Fruit fly (Drosophila melanogaster) whole organism, embryonic: ENCODE results near the gene CG8173.

Experiments used
- ATbp ChIP-seq: fragments of 200-800 bp; sonication (Bioruptor generic); optimal IDR thresholded peaks from 2 replicates; lab custom pipeline; 2017; ENCODE audit warnings: missing biosample characterization, mild to moderate bottlenecking, missing genetic modification characterization, missing genetic modification reagents
- Awh ChIP-seq: fragments of 200-800 bp; sonication (Bioruptor generic); IDR thresholded peaks from 2 replicates; pipeline ENCODE4, ENCODE4 v1.3.6; 2022; ENCODE audit warnings: missing biosample characterization, missing genetic modification characterization
- CG10565 ChIP-seq: fragments of 200-800 bp; sonication (Bioruptor generic); optimal IDR thresholded peaks from 3 replicates; lab custom pipeline; 2016; ENCODE audit warnings: missing biosample characterization, mild to moderate bottlenecking, missing genetic modification characterization
- CG14667 ChIP-seq: fragments of 200-800 bp; sonication (Bioruptor generic); IDR thresholded peaks from 2 replicates; pipeline ENCODE4 v1.3.6; 2022; ENCODE audit warnings: missing biosample characterization, missing genetic modification characterization
- CG1603 ChIP-seq: fragments of 200-800 bp; sonication (Bioruptor generic); optimal IDR thresholded peaks from 2 replicates; lab custom pipeline; 2019; ENCODE audit warnings: missing biosample characterization, mild to moderate bottlenecking, missing genetic modification characterization, moderate library complexity
- CG1832 ChIP-seq: fragments of 200-800 bp; sonication (Bioruptor generic); optimal IDR thresholded peaks from 2 replicates; lab custom pipeline; 2017; ENCODE audit warnings: missing biosample characterization, mild to moderate bottlenecking, missing genetic modification characterization, inconsistent platforms
- CG18476 ChIP-seq: fragments of 200-800 bp; sonication (Bioruptor generic); optimal IDR thresholded peaks from 2 replicates; lab custom pipeline; 2016; ENCODE audit warnings: missing biosample characterization, mild to moderate bottlenecking, missing genetic modification characterization
- CG2875 ChIP-seq: fragments of 200-800 bp; sonication (Bioruptor generic); optimal IDR thresholded peaks from 2 replicates; lab custom pipeline; 2017; ENCODE audit warnings: missing biosample characterization, mild to moderate bottlenecking, missing genetic modification characterization, missing genetic modification reagents
- CG42726 ChIP-seq: fragments of 200-800 bp; sonication (Bioruptor generic); IDR thresholded peaks from 2 replicates; pipeline ENCODE4 v1.3.6; 2022; ENCODE audit warnings: missing biosample characterization, missing genetic modification characterization; ENCODE audit not compliant: partially characterized antibody
- CG6813 ChIP-seq: fragments of 200-800 bp; sonication (Bioruptor generic); optimal IDR thresholded peaks from 2 replicates; lab custom pipeline; 2017; ENCODE audit warnings: missing biosample characterization, missing genetic modification characterization, mild to moderate bottlenecking, moderate library complexity, missing genetic modification reagents
- CTCF ChIP-seq: fragments of 200-800 bp; sonication (Bioruptor generic); optimal IDR thresholded peaks from 2 replicates; lab custom pipeline; 2017; ENCODE audit warnings: missing biosample characterization, mild to moderate bottlenecking, missing genetic modification characterization, moderate library complexity
- Camta ChIP-seq: fragments of 200-800 bp; sonication (Bioruptor generic); optimal IDR thresholded peaks from 2 replicates; lab custom pipeline; 2016; ENCODE audit warnings: missing biosample characterization, missing genetic modification characterization
- Fer1 ChIP-seq: fragments of 200-800 bp; sonication (Bioruptor generic); optimal IDR thresholded peaks from 2 replicates; lab custom pipeline; 2017; ENCODE audit warnings: missing biosample characterization, mild to moderate bottlenecking, missing genetic modification characterization
- MBD-R2 ChIP-seq: fragments of 200-800 bp; sonication (Bioruptor generic); IDR thresholded peaks from 2 replicates; pipeline ENCODE4 v1.3.6; 2022; ENCODE audit warnings: missing biosample characterization, missing genetic modification characterization
- Med ChIP-seq: fragments of 200-800 bp; sonication (Bioruptor generic); peaks from one replicate; lab custom pipeline; 2016; ENCODE audit warnings: missing biosample characterization, missing genetic modification characterization, mild to moderate bottlenecking, inconsistent platforms, moderate library complexity
- NFAT ChIP-seq: fragments of 200-800 bp; sonication (Bioruptor generic); IDR thresholded peaks from 2 replicates; pipeline ENCODE4 v1.3.6; 2022; ENCODE audit warnings: missing biosample characterization, missing genetic modification characterization
- Tbp ChIP-seq: fragments of >200 bp; optimal IDR thresholded peaks from 2 replicates; lab custom pipeline; 2018; ENCODE audit warnings: missing biosample characterization, missing genetic modification characterization
- amos ChIP-seq: fragments of 200-800 bp; sonication (Bioruptor generic); IDR thresholded peaks from 2 replicates; pipeline ENCODE4 v1.3.6; 2022; ENCODE audit warnings: missing biosample characterization, missing genetic modification characterization; ENCODE audit not compliant: partially characterized antibody
- bbx ChIP-seq: fragments of 200-800 bp; sonication (Bioruptor generic); IDR thresholded peaks from 2 replicates; pipeline ENCODE4 v1.3.6; 2022; ENCODE audit warnings: missing biosample characterization, missing genetic modification characterization; ENCODE audit not compliant: partially characterized antibody
- caup ChIP-seq: fragments of 200-800 bp; sonication (Bioruptor generic); optimal IDR thresholded peaks from 3 replicates; lab custom pipeline; 2017; ENCODE audit warnings: missing biosample characterization, mild to moderate bottlenecking, missing genetic modification characterization, moderate library complexity; ENCODE audit not compliant: severe bottlenecking
- chn ChIP-seq: fragments of 200-800 bp; sonication (Bioruptor generic); optimal IDR thresholded peaks from 2 replicates; lab custom pipeline; 2016; ENCODE audit warnings: missing biosample characterization, missing genetic modification characterization
- dm ChIP-seq: fragments of 200-800 bp; sonication (Bioruptor generic); optimal IDR thresholded peaks from 3 replicates; lab custom pipeline; 2016; ENCODE audit warnings: missing biosample characterization, missing genetic modification characterization
- dpn ChIP-seq, 2 experiments: fragments of 200-800 bp; sonication (Bioruptor generic); optimal IDR thresholded peaks; 3 replicates each; lab custom pipeline; 2016; ENCODE audit warnings: missing biosample characterization in 2 of 2, missing genetic modification characterization in 2 of 2
- fd3F ChIP-seq: fragments of 200-800 bp; sonication (Bioruptor generic); optimal IDR thresholded peaks from 2 replicates; lab custom pipeline; 2018; ENCODE audit warnings: missing biosample characterization, mild to moderate bottlenecking, missing genetic modification characterization, moderate library complexity
- gcm ChIP-seq: fragments of 200-800 bp; sonication (Bioruptor generic); optimal IDR thresholded peaks from 2 replicates; lab custom pipeline; 2019; ENCODE audit warnings: missing biosample characterization, mild to moderate bottlenecking, missing genetic modification characterization, moderate library complexity
- gfzf ChIP-seq: fragments of 200-800 bp; sonication (Bioruptor generic); optimal IDR thresholded peaks from 2 replicates; lab custom pipeline; 2016; ENCODE audit warnings: missing biosample characterization, mild to moderate bottlenecking, missing genetic modification characterization, moderate library complexity
- gt ChIP-seq: fragments of 200-800 bp; sonication (Bioruptor generic); IDR thresholded peaks from 2 replicates; pipeline ENCODE4 v1.3.6; 2022; ENCODE audit warnings: missing biosample characterization, missing genetic modification characterization
- insv ChIP-seq, 2 experiments: fragments of 200-800 bp; sonication (Bioruptor generic); optimal IDR thresholded peaks; 3 replicates each; lab custom pipeline; 2016 to 2018; ENCODE audit warnings: missing biosample characterization in 2 of 2, missing genetic modification characterization in 2 of 2
- lola ChIP-seq, 3 experiments: fragments of >200 bp in 2 of 3; fragments of 200-800 bp in 1 of 3; sonication (Bioruptor generic) in 1 of 3; optimal IDR thresholded peaks; 2 replicates each; lab custom pipeline; 2017 to 2019; ENCODE audit warnings: missing biosample characterization in 3 of 3, missing genetic modification characterization in 3 of 3, mild to moderate bottlenecking in 1 of 3, moderate library complexity in 1 of 3
- maf-S ChIP-seq: fragments of 200-800 bp; sonication (Bioruptor generic); optimal IDR thresholded peaks from 2 replicates; lab custom pipeline; 2016; ENCODE audit warnings: missing biosample characterization, missing genetic modification characterization
- nom ChIP-seq: fragments of 200-800 bp; sonication (Bioruptor generic); optimal IDR thresholded peaks from 2 replicates; lab custom pipeline; 2017; ENCODE audit warnings: missing biosample characterization, missing genetic modification characterization, mild to moderate bottlenecking, moderate library complexity, missing genetic modification reagents
- oc ChIP-seq: fragments of 200-800 bp; sonication (Bioruptor generic); optimal IDR thresholded peaks from 2 replicates; lab custom pipeline; 2018; ENCODE audit warnings: missing biosample characterization, mild to moderate bottlenecking, missing genetic modification characterization, moderate library complexity
- org-1 ChIP-seq: fragments of 200-800 bp; sonication (Bioruptor generic); optimal IDR thresholded peaks from 2 replicates; lab custom pipeline; 2017; ENCODE audit warnings: missing biosample characterization, missing genetic modification characterization
- p53 ChIP-seq: fragments of 200-800 bp; sonication (Bioruptor generic); optimal IDR thresholded peaks from 2 replicates; lab custom pipeline; 2016; ENCODE audit warnings: missing biosample characterization, missing genetic modification characterization
- pho ChIP-seq: fragments of 200-800 bp; sonication (Bioruptor generic); optimal IDR thresholded peaks from 2 replicates; lab custom pipeline; 2016; ENCODE audit warnings: missing biosample characterization, missing genetic modification characterization
- pum ChIP-seq: fragments of 200-800 bp; sonication (Bioruptor generic); optimal IDR thresholded peaks from 2 replicates; lab custom pipeline; 2016; ENCODE audit warnings: missing biosample characterization, missing genetic modification characterization
- pzg ChIP-seq: fragments of 200-800 bp; sonication (Bioruptor generic); optimal IDR thresholded peaks from 3 replicates; lab custom pipeline; 2018; ENCODE audit warnings: missing biosample characterization, mild to moderate bottlenecking, missing genetic modification characterization, moderate library complexity
- sc ChIP-seq, 3 experiments: fragments of >200 bp in 2 of 3; fragments of 200-800 bp in 1 of 3; sonication (Bioruptor generic) in 1 of 3; optimal IDR thresholded peaks; 2 replicates in 2 of 3; 3 replicates in 1 of 3; lab custom pipeline; 2017; ENCODE audit warnings: mild to moderate bottlenecking in 1 of 3, missing biosample characterization in 1 of 3, missing genetic modification characterization in 1 of 3, missing genetic modification reagents in 1 of 3
- schlank ChIP-seq: fragments of 200-800 bp; sonication (Bioruptor generic); optimal IDR thresholded peaks from 2 replicates; lab custom pipeline; 2018; ENCODE audit warnings: missing biosample characterization, mild to moderate bottlenecking, missing genetic modification characterization
- sens-2 ChIP-seq: fragments of 200-800 bp; sonication (Bioruptor generic); IDR thresholded peaks from 2 replicates; pipeline ENCODE4 v1.3.6; 2022; ENCODE audit warnings: missing biosample characterization, missing genetic modification characterization
- slp2 ChIP-seq: fragments of 200-800 bp; sonication (Bioruptor generic); optimal IDR thresholded peaks from 2 replicates; lab custom pipeline; 2016; ENCODE audit warnings: missing biosample characterization, missing genetic modification characterization
- so ChIP-seq: fragments of 200-800 bp; sonication (Bioruptor generic); IDR thresholded peaks from 3 replicates; pipeline ENCODE4 v1.3.6; 2022; ENCODE audit warnings: missing biosample characterization, missing genetic modification characterization
- tgo ChIP-seq: fragments of 200-800 bp; sonication (Bioruptor generic); IDR thresholded peaks from 3 replicates; pipeline ENCODE4 v1.3.6; 2022; ENCODE audit warnings: missing biosample characterization, missing genetic modification characterization
- tll ChIP-seq, 2 experiments: fragments of 200-800 bp in 1 of 2; fragments of >200 bp in 1 of 2; sonication (Bioruptor generic) in 1 of 2; optimal IDR thresholded peaks; 2 replicates each; lab custom pipeline; 2017 to 2019; ENCODE audit warnings: missing biosample characterization in 2 of 2, missing genetic modification characterization in 2 of 2, mild to moderate bottlenecking in 1 of 2, moderate library complexity in 1 of 2
- tna ChIP-seq: fragments of 200-800 bp; sonication (Bioruptor generic); IDR thresholded peaks from 2 replicates; pipeline ENCODE4 v1.3.6; 2022; ENCODE audit warnings: missing biosample characterization, missing genetic modification characterization; ENCODE audit not compliant: partially characterized antibody
- trem ChIP-seq: fragments of 200-800 bp; optimal IDR thresholded peaks from 3 replicates; lab custom pipeline; 2019; ENCODE audit warnings: missing biosample characterization, mild to moderate bottlenecking, missing genetic modification characterization, moderate library complexity
- zen2 ChIP-seq: fragments of 200-800 bp; sonication (Bioruptor generic); IDR thresholded peaks from 3 replicates; pipeline ENCODE4 v1.3.6; 2022; ENCODE audit warnings: missing biosample characterization, missing genetic modification characterization; ENCODE audit not compliant: partially characterized antibody

Gene CG8173

dm6 chrX:17737812-17738473, 28.5 kb upstream of the CG8173 start (continued):
- TF ChIP-seq trem = peak; percentile 52
- peak; percentile 95 for TF ChIP-seq bbx (GFP tag; lab: Robert Waterston, UW)
- TF ChIP-seq CG42726 (GFP tag; lab: Robert Waterston, UW) = peak; percentile 93
- TF ChIP-seq insv (GFP tag; optimal IDR thresholded peaks at IDR 0.05; lab: Kevin White, UChicago) = no peak
- TF ChIP-seq MBD-R2 = no peak
- no peak for TF ChIP-seq Camta (GFP tag; lab: Kevin White, UChicago)
- peak; percentile 71 for TF ChIP-seq pzg (GFP tag; lab: Kevin White, UChicago)
- peak; percentile 8 for TF ChIP-seq slp2 (GFP tag; lab: Kevin White, UChicago)
- TF ChIP-seq sens-2 (GFP tag; lab: Robert Waterston, UW) = 0 out of 2 replicates have a peak, but pooled peaks have one; percentile 22
- peak; percentile 61 for TF ChIP-seq CG1603 (tag; lab: Kevin White, UChicago)
- TF ChIP-seq lola (GFP tag; optimal IDR thresholded peaks at IDR 0.05; lab: Kevin White, UChicago) = peak in 1 of 3 experiments; percentile 64
- TF ChIP-seq pum (GFP tag; lab: Kevin White, UChicago) = no peak
- TF ChIP-seq p53 (GFP tag; lab: Kevin White, UChicago) = peak; percentile 6
- TF ChIP-seq Med (GFP tag; lab: Kevin White, UChicago) = peak; percentile 91
- no peak for TF ChIP-seq CG10565 (GFP tag; lab: Kevin White, UChicago)
- TF ChIP-seq ATbp (GFP tag; lab: Kevin White, UChicago) = peak; percentile 56
- peak; percentile 32 to 35 for TF ChIP-seq dpn (GFP tag; optimal IDR thresholded peaks at IDR 0.05; lab: Kevin White, UChicago)
- TF ChIP-seq schlank (tag; lab: Kevin White, UChicago) = no peak
- peak; percentile 7 for TF ChIP-seq CG18476 (GFP tag; lab: Kevin White, UChicago)
- no peak for TF ChIP-seq gt (GFP tag; lab: Robert Waterston, UW)
- TF ChIP-seq Awh (GFP tag; lab: Robert Waterston, UW) = 0 out of 2 replicates have a peak, but pooled peaks have one; percentile 24
- peak; percentile 95 for TF ChIP-seq amos (GFP tag; lab: Robert Waterston, UW)
- no peak; the same call in 1 of the 2 replicates for TF ChIP-seq NFAT (GFP tag; lab: Robert Waterston, UW)
- peak; percentile 59 for TF ChIP-seq Fer1
- TF ChIP-seq oc (tag; lab: Kevin White, UChicago) = no peak
- TF ChIP-seq CG1832 (GFP tag; lab: Kevin White, UChicago) = no peak
- TF ChIP-seq caup = no peak
- peak; percentile 37 for TF ChIP-seq CG2875 (GFP tag; lab: Kevin White, UChicago)
- peak; percentile 93 for TF ChIP-seq tna (GFP tag; lab: Robert Waterston, UW)
- TF ChIP-seq sc (optimal IDR thresholded peaks at IDR 0.05; lab: Kevin White, UChicago) = no peak
- TF ChIP-seq sc (GFP tag; optimal IDR thresholded peaks at IDR 0.05; lab: Kevin White, UChicago) = no peak
- TF ChIP-seq gfzf (GFP tag; lab: Kevin White, UChicago) = peak; percentile 37
- TF ChIP-seq chn (GFP tag; lab: Kevin White, UChicago) = peak; percentile 33
- TF ChIP-seq gcm (GFP tag; lab: Kevin White, UChicago) = peak; percentile 73
- no peak for TF ChIP-seq tll (GFP tag; optimal IDR thresholded peaks at IDR 0.05; lab: Kevin White, UChicago)
- TF ChIP-seq zen2 (GFP tag; lab: Robert Waterston, UW) = peak; percentile 84
- TF ChIP-seq pho (GFP tag; lab: Kevin White, UChicago) = no peak
- TF ChIP-seq CTCF = no peak
- peak; percentile 52; the same call in 1 of the 3 replicates for TF ChIP-seq tgo
- TF ChIP-seq CG14667 (GFP tag; lab: Robert Waterston, UW) = no peak
- peak; percentile 31 for TF ChIP-seq fd3F (GFP tag; lab: Kevin White, UChicago)
- TF ChIP-seq dm (GFP tag; lab: Kevin White, UChicago) = peak; percentile 51
- peak; percentile 17; the same call in 1 of the 3 replicates for TF ChIP-seq so (GFP tag; lab: Robert Waterston, UW)
- no peak for TF ChIP-seq nom (GFP tag; lab: Kevin White, UChicago)
- peak; percentile 15 for TF ChIP-seq maf-S (GFP tag; lab: Kevin White, UChicago)
- TF ChIP-seq Tbp (GFP tag; lab: Kevin White, UChicago) = no peak
- TF ChIP-seq org-1 = peak; percentile 38
- TF ChIP-seq CG6813 = peak; percentile 63
